Worm (Caenorhabditis elegans): ENCODE measurements around the gene Y37H2A.18.

Gene Y37H2A.18

ce11 chrV:18162568-18162967, 29.5 kb upstream of the Y37H2A.18 start, which contains the start of gene C14A6.12:
C14A6.12 (minus strand) TSS chrV:18162668.
- TF ChIP-seq bed-2 (GFP tag; IDR thresholded peaks at IDR 0.05) (no peak), T07F8.4 (tag; optimal IDR thresholded peaks at IDR 0.05) (no peak), F57A8.1 (GFP tag; optimal IDR thresholded peaks at IDR 0.05) (no peak), him-1 (tag; optimal IDR thresholded peaks at IDR 0.05) (no peak), C17E4.6 (GFP tag; IDR thresholded peaks at IDR 0.05) (no peak), ztf-22 (GFP tag; optimal IDR thresholded peaks at IDR 0.05) (no peak), attf-3 (GFP tag; conservative IDR thresholded peaks at IDR 0.05) (no peak), hmg-1.2 (GFP tag; IDR thresholded peaks at IDR 0.05) (no peak), attf-5 (GFP tag; optimal IDR thresholded peaks at IDR 0.05) (no peak), nfya-1 (tag; optimal IDR thresholded peaks at IDR 0.05; ENCODE audit: borderline replicate concordance, insufficient read depth) (no peak), ama-1 (optimal IDR thresholded peaks at IDR 0.05) (no peak), ama-1 (GFP tag; optimal IDR thresholded peaks at IDR 0.05) (no peak), mxl-1 (tag; optimal IDR thresholded peaks at IDR 0.05) (no peak), nhr-80 (tag; optimal IDR thresholded peaks at IDR 0.05) (no peak), cebp-2 (GFP tag; IDR thresholded peaks at IDR 0.05) (no peak), unc-130 (GFP tag; optimal IDR thresholded peaks at IDR 0.05) (no peak), lin-26 (GFP tag; IDR thresholded peaks at IDR 0.05) (no peak), zim-3 (tag; optimal IDR thresholded peaks at IDR 0.05) (no peak), nhr-90 (tag; optimal IDR thresholded peaks at IDR 0.05) (no peak), ccch-3 (GFP tag; optimal IDR thresholded peaks at IDR 0.05) (no peak), ets-4 (GFP tag; optimal IDR thresholded peaks at IDR 0.05) (no peak)

- TF ChIP-seq mxl-1 (tag; optimal IDR thresholded peaks at IDR 0.05) (no peak), ccch-3 (GFP tag; optimal IDR thresholded peaks at IDR 0.05) (no peak), mel-28 (tag; optimal IDR thresholded peaks at IDR 0.05; ENCODE audit: borderline replicate concordance) (no peak), lsl-1 (GFP tag; optimal IDR thresholded peaks at IDR 0.05) (no peak), F57C9.4 (tag; optimal IDR thresholded peaks at IDR 0.05) (no peak), Y79H2A.3 (GFP tag; conservative IDR thresholded peaks at IDR 0.05) (no peak), ztf-22 (GFP tag; optimal IDR thresholded peaks at IDR 0.05) (no peak), ceh-58 (GFP tag; IDR thresholded peaks at IDR 0.05) (no peak), lsy-27 (tag; optimal IDR thresholded peaks at IDR 0.05; ENCODE audit: borderline replicate concordance, insufficient read depth) (no peak), nhr-90 (tag; optimal IDR thresholded peaks at IDR 0.05) (no peak), efl-1 (GFP tag; optimal IDR thresholded peaks at IDR 0.05) (no peak)
These were observed 28.2 kb upstream of the Y37H2A.18 start, which contains the start of gene C14A6.13 for ce11 chrV:18161228-18161627. C14A6.13 (minus strand) TSS chrV:18161328.

- TF ChIP-seq zim-3 (tag; optimal IDR thresholded peaks at IDR 0.05) (no peak), ztf-18 (tag; optimal IDR thresholded peaks at IDR 0.05) (no peak), hlh-12 (tag; optimal IDR thresholded peaks at IDR 0.05) (no peak), cebp-1 (GFP tag; IDR thresholded peaks at IDR 0.05) (no peak), cebp-1 (tag; optimal IDR thresholded peaks at IDR 0.05) (no peak), K12H6.12 (tag; optimal IDR thresholded peaks at IDR 0.05) (no peak), dpff-1 (tag; optimal IDR thresholded peaks at IDR 0.05) (no peak), xnd-1 (tag; optimal IDR thresholded peaks at IDR 0.05) (no peak), nhr-27 (tag; optimal IDR thresholded peaks at IDR 0.05) (no peak), Y79H2A.3 (GFP tag; conservative IDR thresholded peaks at IDR 0.05) (no peak), tbp1 (GFP tag; optimal IDR thresholded peaks at IDR 0.05) (no peak), athp-1 (tag; optimal IDR thresholded peaks at IDR 0.05) (no peak), hsf-1 (GFP tag; IDR thresholded peaks at IDR 0.05) (no peak), lin-40 (tag; optimal IDR thresholded peaks at IDR 0.05) (no peak), nhr-179 (tag; optimal IDR thresholded peaks at IDR 0.05) (no peak), madf-6 (GFP tag; IDR thresholded peaks at IDR 0.05) (no peak), lin-26 (GFP tag; IDR thresholded peaks at IDR 0.05) (no peak)
These were observed 25.1 kb upstream of the Y37H2A.18 start for ce11 chrV:18158172-18158571.

All from whole organism, young adult.